Worm (Caenorhabditis elegans): ENCODE results near the gene C09H10.9.

Gene C09H10.9

DNA sequence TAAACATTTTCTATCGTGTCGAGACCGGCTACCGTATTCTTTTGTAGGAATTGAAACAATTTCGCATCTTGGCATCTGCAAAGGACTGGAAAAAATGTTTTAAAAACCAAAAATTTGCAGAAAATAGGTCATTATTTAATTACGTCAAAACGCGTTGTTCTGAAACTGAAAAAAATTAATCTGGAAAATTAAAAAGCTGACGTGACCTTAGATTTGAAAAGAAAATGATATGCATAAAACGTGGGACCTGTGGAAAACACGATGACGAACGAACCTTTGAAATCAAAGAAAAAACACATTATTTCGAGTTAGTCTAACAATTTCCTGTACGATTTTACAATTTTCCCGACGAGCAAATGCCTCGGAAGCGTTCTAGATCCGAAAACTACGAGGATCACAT lies at the start of gene C09H10.9:
Gene C09H10.9, plus strand, starts transcription at position 301 of the 400 bp plus-strand sequence.
- no peak for TF ChIP-seq sma-3 (GFP tag; optimal IDR thresholded peaks at IDR 0.05)
- TF ChIP-seq aly-2 (tag; optimal IDR thresholded peaks at IDR 0.05) = no peak
- no peak for TF ChIP-seq ceh-16 (tag; optimal IDR thresholded peaks at IDR 0.05)
- no peak for TF ChIP-seq nhr-21 (tag; optimal IDR thresholded peaks at IDR 0.05)
- no peak for TF ChIP-seq mab-5 (tag; optimal IDR thresholded peaks at IDR 0.05)
- no peak for TF ChIP-seq unc-62 (GFP tag; optimal IDR thresholded peaks at IDR 0.05)
- no peak for TF ChIP-seq nhr-11 (tag; optimal IDR thresholded peaks at IDR 0.05)

DNA sequence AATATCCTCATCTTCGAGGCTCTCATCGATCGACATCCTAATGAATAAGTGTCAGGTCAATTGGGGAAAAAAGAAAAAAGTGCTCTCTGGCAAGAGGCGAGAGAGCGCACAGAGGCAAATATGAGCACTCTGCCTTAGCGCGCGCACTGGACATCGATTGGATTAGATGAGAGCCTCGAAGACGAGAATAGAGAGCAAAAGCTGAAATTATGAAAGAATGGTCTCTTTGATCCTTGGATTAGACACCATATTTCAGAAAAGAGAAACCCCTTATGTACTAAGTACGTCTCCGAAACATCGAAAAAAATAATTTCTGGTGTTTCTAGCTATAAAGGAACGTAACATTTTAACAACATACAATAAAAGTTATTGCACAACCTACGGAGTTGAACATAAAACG lies 49.0 kb upstream of the C09H10.9 start, which contains the start of gene F45E10.2:
Gene F45E10.2, minus strand, starts transcription at position 101 of the 400 bp plus-strand sequence.
- TF ChIP-seq blmp-1 (tag; optimal IDR thresholded peaks at IDR 0.05; ENCODE audit: insufficient read depth) = no peak

DNA sequence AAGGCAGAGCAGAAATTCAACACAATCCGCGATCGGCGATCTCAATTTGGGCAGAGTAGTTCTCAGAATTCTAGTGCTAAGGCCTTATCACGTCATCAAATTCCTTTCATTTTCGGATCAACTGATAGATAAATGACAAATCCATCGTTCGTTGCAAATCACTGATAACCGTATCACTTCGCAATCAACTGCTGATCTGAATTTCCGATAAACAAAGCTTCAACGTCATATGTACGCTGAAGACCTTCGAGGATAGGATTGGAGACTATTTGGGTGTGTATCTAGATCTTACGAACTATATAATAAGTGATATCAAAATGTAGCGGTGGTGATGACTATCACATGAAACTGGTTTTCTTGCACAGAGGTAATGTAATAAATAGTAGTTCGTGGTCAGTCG lies 47.0 kb upstream of the C09H10.9 start:
- TF ChIP-seq unc-39 (tag; optimal IDR thresholded peaks at IDR 0.05) (no peak), sma-3 (GFP tag; optimal IDR thresholded peaks at IDR 0.05) (peak; percentile 7)

DNA sequence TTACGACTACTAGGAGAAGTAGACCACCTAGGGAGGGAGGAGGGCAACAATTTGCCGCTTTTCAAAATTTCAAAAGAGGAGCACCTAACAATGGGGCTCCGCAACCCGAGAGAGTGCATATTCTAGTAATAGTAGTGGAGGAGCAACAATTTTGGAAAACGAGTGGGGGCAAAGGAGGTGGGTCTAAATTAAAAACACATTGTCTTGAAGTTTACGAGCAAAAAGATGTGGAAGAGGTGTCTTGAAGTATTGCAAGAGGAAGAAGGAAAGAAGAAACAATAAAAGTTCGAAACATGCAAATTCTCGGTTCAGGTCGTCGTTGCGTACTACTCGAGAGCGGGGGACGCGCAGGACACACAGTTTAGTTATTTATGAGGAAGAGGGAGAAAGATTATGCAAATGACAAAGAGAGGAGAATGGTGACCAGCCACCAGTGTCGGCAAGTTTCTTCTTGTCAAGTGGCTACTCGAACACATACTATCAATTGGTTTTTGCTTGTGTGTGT lies 40.0 kb upstream of the C09H10.9 start:
- no peak for TF ChIP-seq nhr-6 (tag; optimal IDR thresholded peaks at IDR 0.05)
- TF ChIP-seq nhr-77 (tag; optimal IDR thresholded peaks at IDR 0.05) = no peak
- TF ChIP-seq fos-1 (tag; optimal IDR thresholded peaks at IDR 0.05) = no peak
- TF ChIP-seq gmeb-1 (tag; optimal IDR thresholded peaks at IDR 0.05) = no peak
- no peak for TF ChIP-seq unc-55 (GFP tag; optimal IDR thresholded peaks at IDR 0.05)
- TF ChIP-seq lin-13 (GFP tag; optimal IDR thresholded peaks at IDR 0.05) = no peak
- TF ChIP-seq R02D3.7 (tag; optimal IDR thresholded peaks at IDR 0.05) = no peak
- no peak for TF ChIP-seq peb-1 (tag; optimal IDR thresholded peaks at IDR 0.05)
- no peak for TF ChIP-seq Y55F3AM.14 (GFP tag; optimal IDR thresholded peaks at IDR 0.05)
- TF ChIP-seq nhr-21 (tag; optimal IDR thresholded peaks at IDR 0.05) = no peak
- TF ChIP-seq nhr-23 (tag; optimal IDR thresholded peaks at IDR 0.05) = no peak
- TF ChIP-seq nhr-11 (tag; optimal IDR thresholded peaks at IDR 0.05) = no peak
- no peak for TF ChIP-seq unc-39 (tag; optimal IDR thresholded peaks at IDR 0.05)
- no peak for TF ChIP-seq ztf-11 (tag; optimal IDR thresholded peaks at IDR 0.05)
- TF ChIP-seq dmd-4 (tag; optimal IDR thresholded peaks at IDR 0.05) = no peak
- no peak for TF ChIP-seq ztf-1 (GFP tag; conservative IDR thresholded peaks at IDR 0.05)
- TF ChIP-seq skn-1 (tag; optimal IDR thresholded peaks at IDR 0.05) = no peak
- TF ChIP-seq lsy-2 (tag; optimal IDR thresholded peaks at IDR 0.05) = no peak
- TF ChIP-seq ceh-82 (tag; optimal IDR thresholded peaks at IDR 0.05) = no peak
- TF ChIP-seq aly-2 (tag; optimal IDR thresholded peaks at IDR 0.05) = no peak

DNA sequence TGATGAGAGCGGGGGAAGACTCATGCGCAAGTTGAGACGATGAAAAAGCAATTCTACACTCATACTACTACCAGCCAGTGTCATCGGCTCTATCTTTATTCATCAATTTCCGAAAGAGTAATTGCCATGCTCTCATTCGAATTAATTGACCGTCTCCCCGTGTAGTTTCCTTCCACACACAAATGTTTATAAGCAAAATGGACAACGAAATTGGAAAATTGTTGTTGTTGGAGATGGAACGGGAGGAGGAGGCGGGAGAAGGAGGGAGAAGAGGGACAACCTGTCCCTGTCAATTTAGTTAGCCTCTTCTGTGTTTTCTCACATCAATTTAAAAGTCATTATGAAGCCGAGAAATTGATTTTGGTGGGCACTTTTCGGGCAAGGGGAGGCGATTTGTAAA lies 31.7 kb upstream of the C09H10.9 start:
- no peak for TF ChIP-seq mab-5 (tag; optimal IDR thresholded peaks at IDR 0.05)
- no peak for TF ChIP-seq unc-55 (GFP tag; optimal IDR thresholded peaks at IDR 0.05)
- no peak for TF ChIP-seq ceh-82 (tag; optimal IDR thresholded peaks at IDR 0.05)
- TF ChIP-seq unc-62 (GFP tag; optimal IDR thresholded peaks at IDR 0.05) = no peak
- no peak for TF ChIP-seq blmp-1 (tag; optimal IDR thresholded peaks at IDR 0.05; ENCODE audit: insufficient read depth)
- TF ChIP-seq aly-2 (tag; optimal IDR thresholded peaks at IDR 0.05) = no peak
- no peak for TF ChIP-seq peb-1 (tag; optimal IDR thresholded peaks at IDR 0.05)
- no peak for TF ChIP-seq F13H6.1 (tag; optimal IDR thresholded peaks at IDR 0.05)

DNA sequence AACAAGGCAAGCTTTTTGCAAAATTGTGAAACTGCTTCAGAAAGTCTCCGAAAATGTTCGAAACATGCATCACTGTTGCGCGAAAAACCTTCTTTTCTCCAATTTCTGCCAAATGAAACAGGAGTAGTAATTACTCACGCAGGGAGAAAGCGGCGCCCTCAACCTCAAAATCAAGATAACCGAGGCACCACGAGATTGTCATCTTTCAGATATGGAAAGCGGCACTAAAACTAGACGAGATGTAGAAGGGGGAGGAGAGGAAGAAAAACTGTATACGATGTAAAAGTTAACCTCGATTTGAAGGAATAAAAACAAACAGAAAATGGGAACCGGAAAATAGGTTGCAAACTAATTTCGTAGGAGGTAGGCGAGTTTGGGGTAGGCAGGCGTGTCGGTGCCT lies 27.7 kb upstream of the C09H10.9 start:
- TF ChIP-seq elt-1 (tag; optimal IDR thresholded peaks at IDR 0.05) = peak; percentile 79
- TF ChIP-seq ceh-16 (tag; optimal IDR thresholded peaks at IDR 0.05) = peak; percentile 81
- TF ChIP-seq ceh-82 (tag; optimal IDR thresholded peaks at IDR 0.05) = no peak
- peak; percentile 81 for TF ChIP-seq nhr-23 (tag; optimal IDR thresholded peaks at IDR 0.05)
- TF ChIP-seq blmp-1 (tag; optimal IDR thresholded peaks at IDR 0.05; ENCODE audit: insufficient read depth) = peak; percentile 8
- no peak for TF ChIP-seq C34F6.9 (tag; optimal IDR thresholded peaks at IDR 0.05)

DNA sequence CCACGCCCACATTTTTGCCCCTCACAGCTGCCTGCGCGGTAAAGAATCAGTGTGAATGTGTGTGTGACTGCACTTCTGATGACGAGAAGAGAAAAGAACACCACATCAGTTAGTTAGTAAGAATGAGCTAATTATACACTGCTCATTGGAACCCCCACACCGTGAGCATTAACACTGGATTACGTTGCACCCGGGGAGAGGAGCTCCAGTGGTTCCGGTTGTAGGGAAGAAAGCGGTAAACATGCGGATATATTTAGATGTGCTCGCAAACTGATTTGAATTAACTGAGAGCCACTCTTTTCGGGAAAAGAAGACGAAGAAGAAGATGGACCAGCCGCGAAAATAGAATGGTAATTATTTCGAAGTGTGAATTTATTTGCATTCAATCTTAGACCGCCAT lies 17.5 kb upstream of the C09H10.9 start:
- TF ChIP-seq ZK546.5 (tag; optimal IDR thresholded peaks at IDR 0.05) = no peak
